Fruit fly (Drosophila melanogaster): ENCODE data around the gene dgt4.

Gene dgt4

DNA sequence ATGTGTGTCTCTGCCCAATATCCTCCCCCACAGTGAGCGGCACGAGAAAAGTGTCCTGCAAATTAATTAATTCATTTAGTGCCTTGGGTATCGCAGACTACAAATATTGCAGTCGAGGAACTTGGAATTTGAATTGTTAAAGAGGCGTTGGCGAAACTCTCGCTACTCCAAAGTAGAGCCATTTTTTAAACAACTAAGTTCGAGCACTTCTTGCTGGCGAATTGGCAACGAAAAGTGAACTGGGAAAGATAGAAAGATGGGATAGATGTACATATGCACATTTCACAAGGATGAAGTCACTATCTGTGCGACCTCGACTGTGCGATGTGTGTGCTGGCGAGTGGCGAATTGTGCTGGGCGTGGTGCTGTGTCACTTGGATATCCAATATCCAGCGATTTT is 6.7 kb upstream of the dgt4 start (continued):
- TF ChIP-seq grau (tag; optimal IDR thresholded peaks at IDR 0.05), result peak; percentile 45
- no peak for TF ChIP-seq MTF-1 (GFP tag; optimal IDR thresholded peaks at IDR 0.05; ENCODE audit: borderline replicate concordance)
- TF ChIP-seq CG4404 (GFP tag; IDR thresholded peaks at IDR 0.05), result peak; percentile 34; the same call in 1 of the 2 replicates
- peak; percentile 55 for TF ChIP-seq CG6813 (GFP tag; optimal IDR thresholded peaks at IDR 0.05)
- TF ChIP-seq org-1 (GFP tag; optimal IDR thresholded peaks at IDR 0.05), result peak; percentile 50
- TF ChIP-seq sc (optimal IDR thresholded peaks at IDR 0.05), result no peak
- peak; percentile 3 for TF ChIP-seq sc (GFP tag; optimal IDR thresholded peaks at IDR 0.05)
- no peak for TF ChIP-seq Lpt (GFP tag; optimal IDR thresholded peaks at IDR 0.05)
- peak; percentile 27 for TF ChIP-seq chn (GFP tag; optimal IDR thresholded peaks at IDR 0.05)
- peak; percentile 13 for TF ChIP-seq Mes4 (GFP tag; optimal IDR thresholded peaks at IDR 0.05)
- peak; percentile 51 for TF ChIP-seq CG11504 (tag; optimal IDR thresholded peaks at IDR 0.05)
- peak; percentile 7 for TF ChIP-seq CG10274 (GFP tag; optimal IDR thresholded peaks at IDR 0.05)
- TF ChIP-seq CG15696 (tag; optimal IDR thresholded peaks at IDR 0.05), result peak; percentile 24
- peak; percentile 77 for TF ChIP-seq CG11696 (GFP tag; IDR thresholded peaks at IDR 0.05)

dm6 chrX:4107261-4108113 is 6.0 kb upstream of the dgt4 start:
- TF ChIP-seq Fer1 (GFP tag; optimal IDR thresholded peaks at IDR 0.05) (no peak), CG9215 (GFP tag; IDR thresholded peaks at IDR 0.05) (no peak), da (GFP tag; optimal IDR thresholded peaks at IDR 0.05) (no peak), crol (GFP tag; IDR thresholded peaks at IDR 0.05) (peak; percentile 67), br (optimal IDR thresholded peaks at IDR 0.05) (no peak), CG7839 (tag; optimal IDR thresholded peaks at IDR 0.05) (no peak), oc (tag; optimal IDR thresholded peaks at IDR 0.05) (peak; percentile 1), CG4404 (GFP tag; IDR thresholded peaks at IDR 0.05) (no peak), cg (GFP tag; optimal IDR thresholded peaks at IDR 0.05) (peak; percentile 21), CG10565 (GFP tag; optimal IDR thresholded peaks at IDR 0.05) (no peak), sqz (GFP tag; optimal IDR thresholded peaks at IDR 0.05) (peak; percentile 0), pros (GFP tag; optimal IDR thresholded peaks at IDR 0.05) (peak; percentile 79), chinmo (GFP tag; IDR thresholded peaks at IDR 0.05; ENCODE audit: partially characterized antibody) (0 out of 4 replicates have a peak, but pooled peaks have one; percentile 22), CG4360 (GFP tag; IDR thresholded peaks at IDR 0.05) (peak; percentile 86), croc (GFP tag; conservative IDR thresholded peaks at IDR 0.05) (no peak), twi (tag; optimal IDR thresholded peaks at IDR 0.05) (no peak), kni (GFP tag; optimal IDR thresholded peaks at IDR 0.05) (peak; percentile 57), esg (GFP tag; conservative IDR thresholded peaks at IDR 0.05) (no peak), CG17385 (GFP tag; optimal IDR thresholded peaks at IDR 0.05) (peak; percentile 44), Mes4 (GFP tag; optimal IDR thresholded peaks at IDR 0.05) (no peak), CG7357 (GFP tag; IDR thresholded peaks at IDR 0.05) (no peak), CG18011 (GFP tag; optimal IDR thresholded peaks at IDR 0.05) (peak; percentile 67), psq (GFP tag; optimal IDR thresholded peaks at IDR 0.05) (peak; percentile 65), zfh2 (GFP tag; optimal IDR thresholded peaks at IDR 0.05) (no peak)

dm6 chrX:4108114-4108439 is 5.4 kb upstream of the dgt4 start:
- TF ChIP-seq exex (tag; optimal IDR thresholded peaks at IDR 0.05) (peak; percentile 12), Drgx (GFP tag; IDR thresholded peaks at IDR 0.05) (peak; percentile 42; the same call in 1 of the 2 replicates), nom (GFP tag; optimal IDR thresholded peaks at IDR 0.05) (peak; percentile 34), HHEX (GFP tag; optimal IDR thresholded peaks at IDR 0.05) (no peak), Kr (GFP tag; optimal IDR thresholded peaks at IDR 0.05) (no peak), CG34224 (GFP tag; IDR thresholded peaks at IDR 0.05; ENCODE audit: partially characterized antibody) (no peak)

Measured in whole organism, embryonic.